Worm (Caenorhabditis elegans): ENCODE results near the gene nhr-110.

The nhr-110 gene

ce11 chrV:1610097-1610496, 14.1 kb downstream of the nhr-110 start, which contains the start of gene nhr-177:
TSS of gene nhr-177 (plus strand) at chrV:1610263.
- no peak for TF ChIP-seq unc-62 (GFP tag; optimal IDR thresholded peaks at IDR 0.05)
- TF ChIP-seq ceh-83 (GFP tag; optimal IDR thresholded peaks at IDR 0.05) = no peak
- no peak for TF ChIP-seq snpc-4 (tag; optimal IDR thresholded peaks at IDR 0.05)
- no peak for TF ChIP-seq drap-1 (GFP tag; optimal IDR thresholded peaks at IDR 0.05)
- no peak for TF ChIP-seq pha-4 (tag; optimal IDR thresholded peaks at IDR 0.05)
- no peak for TF ChIP-seq nhr-76 (tag; optimal IDR thresholded peaks at IDR 0.05)

ce11 chrV:1607790-1608189, 16.4 kb downstream of the nhr-110 start, which contains the start of gene nhr-178:
TSS of gene nhr-178 (minus strand) at chrV:1607953.
- TF ChIP-seq hlh-1 (tag; optimal IDR thresholded peaks at IDR 0.05) = no peak
- TF ChIP-seq lin-13 (tag; optimal IDR thresholded peaks at IDR 0.05) = no peak
- no peak for TF ChIP-seq ceh-43 (GFP tag; optimal IDR thresholded peaks at IDR 0.05)
- TF ChIP-seq unc-120 (tag; optimal IDR thresholded peaks at IDR 0.05; ENCODE audit: poor library complexity, severe bottlenecking) = no peak
- no peak for TF ChIP-seq mep-1 (tag; optimal IDR thresholded peaks at IDR 0.05)
- TF ChIP-seq drap-1 (GFP tag; optimal IDR thresholded peaks at IDR 0.05) = no peak
- TF ChIP-seq bed-3 (GFP tag; optimal IDR thresholded peaks at IDR 0.05) = no peak
- no peak for TF ChIP-seq flh-1 (GFP tag; optimal IDR thresholded peaks at IDR 0.05)
- no peak for TF ChIP-seq sem-2 (GFP tag; optimal IDR thresholded peaks at IDR 0.05)

ce11 chrV:1600561-1601088, 23.6 kb downstream of the nhr-110 start, which contains the start of gene F16B4.2:
TSS of gene F16B4.2 (plus strand) at chrV:1601038.
- TF ChIP-seq M03D4.4 (tag; optimal IDR thresholded peaks at IDR 0.05) (no peak), nhr-237 (tag; optimal IDR thresholded peaks at IDR 0.05) (no peak), nhr-28 (tag; optimal IDR thresholded peaks at IDR 0.05) (no peak), lin-13 (tag; optimal IDR thresholded peaks at IDR 0.05) (no peak), snpc-4 (tag; optimal IDR thresholded peaks at IDR 0.05) (no peak), ham-2 (GFP tag; optimal IDR thresholded peaks at IDR 0.05) (no peak), lsy-2 (tag; optimal IDR thresholded peaks at IDR 0.05) (no peak), mep-1 (tag; optimal IDR thresholded peaks at IDR 0.05) (no peak), mab-5 (tag; optimal IDR thresholded peaks at IDR 0.05) (no peak), sem-2 (GFP tag; optimal IDR thresholded peaks at IDR 0.05) (no peak), pha-4 (tag; optimal IDR thresholded peaks at IDR 0.05) (no peak), drap-1 (GFP tag; optimal IDR thresholded peaks at IDR 0.05) (no peak), flh-1 (GFP tag; optimal IDR thresholded peaks at IDR 0.05) (no peak), cnd-1 (tag; optimal IDR thresholded peaks at IDR 0.05) (no peak)

- no peak for TF ChIP-seq M03D4.4 (tag; optimal IDR thresholded peaks at IDR 0.05)
- TF ChIP-seq nhr-12 (tag; optimal IDR thresholded peaks at IDR 0.05) = no peak
- TF ChIP-seq mab-5 (tag; optimal IDR thresholded peaks at IDR 0.05) = no peak
- no peak for TF ChIP-seq nhr-76 (tag; optimal IDR thresholded peaks at IDR 0.05)
- TF ChIP-seq sptf-1 (tag; optimal IDR thresholded peaks at IDR 0.05) = no peak
- TF ChIP-seq ceh-43 (GFP tag; optimal IDR thresholded peaks at IDR 0.05) = no peak
- TF ChIP-seq nhr-2 (tag; optimal IDR thresholded peaks at IDR 0.05) = no peak
- no peak for TF ChIP-seq hlh-1 (tag; optimal IDR thresholded peaks at IDR 0.05)
- TF ChIP-seq nhr-237 (tag; optimal IDR thresholded peaks at IDR 0.05) = no peak
- no peak for TF ChIP-seq unc-62 (GFP tag; optimal IDR thresholded peaks at IDR 0.05)
- no peak for TF ChIP-seq ztf-11 (tag; optimal IDR thresholded peaks at IDR 0.05)
- TF ChIP-seq nhr-28 (tag; optimal IDR thresholded peaks at IDR 0.05) = no peak
- no peak for TF ChIP-seq zip-8 (tag; optimal IDR thresholded peaks at IDR 0.05)
- TF ChIP-seq ham-2 (GFP tag; optimal IDR thresholded peaks at IDR 0.05) = no peak
- no peak for TF ChIP-seq elt-3 (tag; optimal IDR thresholded peaks at IDR 0.05)
- TF ChIP-seq lsy-2 (tag; optimal IDR thresholded peaks at IDR 0.05) = no peak
- no peak for TF ChIP-seq lin-13 (tag; optimal IDR thresholded peaks at IDR 0.05)
- TF ChIP-seq lin-32 (GFP tag; optimal IDR thresholded peaks at IDR 0.05) = no peak
Observed at ce11 chrV:1594554-1595092, 29.6 kb downstream of the nhr-110 start.

- TF ChIP-seq unc-120 (tag; optimal IDR thresholded peaks at IDR 0.05; ENCODE audit: poor library complexity, severe bottlenecking) (no peak), nhr-2 (tag; optimal IDR thresholded peaks at IDR 0.05) (no peak), ceh-39 (tag; optimal IDR thresholded peaks at IDR 0.05) (no peak), snpc-4 (tag; optimal IDR thresholded peaks at IDR 0.05) (no peak)
Observed at ce11 chrV:1593799-1594420, 30.3 kb downstream of the nhr-110 start, which contains the start of gene F16B4.4. TSS of gene F16B4.4 (plus strand) at chrV:1594019.

Data from whole organism, mixed stage, embryonic.